Worm (Caenorhabditis elegans) whole organism, young adult: ENCODE data around the gene Y37E11AL.3.

Experiments
- C17E4.6 ChIP-seq: fragments of 200-800 bp; sonication (Bioruptor generic); IDR thresholded peaks from 2 replicates; pipeline ENCODE4 v1.3.6; 2022; ENCODE audit warnings: missing genetic modification reagents, missing genetic modification characterization, missing compliant biosample characterization
- F33H1.4 ChIP-seq: fragments of 200-800 bp; sonication (Bioruptor generic); IDR thresholded peaks from 2 replicates; pipeline ENCODE4 v1.3.6; 2022; ENCODE audit warnings: missing genetic modification reagents, missing genetic modification characterization, missing compliant biosample characterization
- F39B2.1 ChIP-seq: fragments of 200-800 bp; sonication (Bioruptor generic); IDR thresholded peaks from 2 replicates; pipeline ENCODE4 v1.3.6; 2022; ENCODE audit warnings: missing genetic modification reagents, missing genetic modification characterization, missing compliant biosample characterization
- K11D2.4 ChIP-seq: fragments of 200-800 bp; sonication (Bioruptor generic); IDR thresholded peaks from 2 replicates; pipeline ENCODE4 v1.3.6; 2022; ENCODE audit warnings: missing genetic modification reagents, missing genetic modification characterization, missing compliant biosample characterization
- K12H6.12 ChIP-seq: fragments of 200-800 bp; sonication (Bioruptor generic); optimal IDR thresholded peaks from 2 replicates; lab custom pipeline; 2018; ENCODE audit warnings: mild to moderate bottlenecking, missing genetic modification characterization, missing compliant biosample characterization
- Y53G8AR.9 ChIP-seq: fragments of 200-800 bp; sonication (Bioruptor generic); conservative IDR thresholded peaks from 2 replicates; pipeline ENCODE4 v1.3.6; 2022; ENCODE audit warnings: missing genetic modification reagents, missing genetic modification characterization, missing compliant biosample characterization
- atf-7 ChIP-seq: sonication (generic microtip); optimal IDR thresholded peaks from 2 replicates; lab custom pipeline; 2017; ENCODE audit warnings: mild to moderate bottlenecking, missing genetic modification characterization, missing compliant biosample characterization
- bed-2 ChIP-seq: fragments of 200-800 bp; sonication (Bioruptor generic); IDR thresholded peaks from 2 replicates; pipeline ENCODE4 v1.3.6; 2022; ENCODE audit warnings: missing genetic modification reagents, missing genetic modification characterization, missing compliant biosample characterization
- cebp-1 ChIP-seq, 2 experiments: fragments of 200-800 bp in 1 of 2; sonication (Bioruptor generic) in 1 of 2; sonication (generic microtip) in 1 of 2; IDR thresholded peaks in 1 of 2; optimal IDR thresholded peaks in 1 of 2; 2 replicates each; pipeline versions ENCODE4 v1.3.6 to Lab custom; 2017 to 2022; ENCODE audit warnings: missing compliant biosample characterization in 2 of 2, missing genetic modification characterization in 2 of 2, mild to moderate bottlenecking in 1 of 2, missing genetic modification reagents in 1 of 2, moderate library complexity in 1 of 2
- cebp-2 ChIP-seq: fragments of 200-800 bp; sonication (Bioruptor generic); IDR thresholded peaks from 2 replicates; pipeline ENCODE4 v1.3.6; 2022; ENCODE audit warnings: missing genetic modification characterization, missing compliant biosample characterization
- ceh-100 ChIP-seq: fragments of 200-800 bp; sonication (Bioruptor generic); IDR thresholded peaks from 2 replicates; pipeline ENCODE4 v1.3.6; 2022; ENCODE audit warnings: missing genetic modification reagents, missing genetic modification characterization, missing compliant biosample characterization
- ceh-58 ChIP-seq: fragments of 200-800 bp; sonication (Bioruptor generic); IDR thresholded peaks from 2 replicates; pipeline ENCODE4 v1.3.6; 2022; ENCODE audit warnings: missing genetic modification characterization, missing compliant biosample characterization
- die-1 ChIP-seq: sonication (generic microtip); optimal IDR thresholded peaks from 2 replicates; lab custom pipeline; 2016; ENCODE audit warnings: missing genotype, mild to moderate bottlenecking, missing genetic modification characterization, missing compliant biosample characterization
- dpl-1 ChIP-seq: fragments of 150-350 bp; optimal IDR thresholded peaks from 2 replicates; lab custom pipeline; 2014; ENCODE audit warnings: missing biosample characterization, missing genetic modification reagents, missing genetic modification characterization
- efl-1 ChIP-seq: fragments of 150-350 bp; optimal IDR thresholded peaks from 2 replicates; lab custom pipeline; 2014; ENCODE audit warnings: missing biosample characterization, missing genetic modification reagents, missing genetic modification characterization
- him-1 ChIP-seq: sonication (generic microtip); optimal IDR thresholded peaks from 2 replicates; lab custom pipeline; 2016; ENCODE audit warnings: missing genotype, missing genetic modification reagents, missing genetic modification characterization, missing compliant biosample characterization
- hmg-20 ChIP-seq: fragments of 200-800 bp; sonication (Bioruptor generic); IDR thresholded peaks from 2 replicates; pipeline ENCODE4 v1.3.6; 2022; ENCODE audit warnings: missing genetic modification reagents, missing genetic modification characterization, missing compliant biosample characterization
- lag-1 ChIP-seq: fragments of 200-800 bp; sonication (Bioruptor generic); IDR thresholded peaks from 2 replicates; pipeline ENCODE4 v1.3.6; 2022; ENCODE audit warnings: missing genetic modification reagents, missing genetic modification characterization, missing compliant biosample characterization
- lin-26 ChIP-seq: fragments of 200-800 bp; sonication (Bioruptor generic); IDR thresholded peaks from 2 replicates; pipeline ENCODE4 v1.3.6; 2022; ENCODE audit warnings: missing genetic modification reagents, missing genetic modification characterization, missing compliant biosample characterization
- lin-40 ChIP-seq: sonication (generic microtip); optimal IDR thresholded peaks from 2 replicates; lab custom pipeline; 2016; ENCODE audit warnings: missing genetic modification characterization, mild to moderate bottlenecking, missing compliant biosample characterization, missing genotype, missing genetic modification reagents
- madf-3 ChIP-seq: fragments of 200-800 bp; sonication (Bioruptor generic); IDR thresholded peaks from 2 replicates; pipeline ENCODE4 v1.3.6; 2022; ENCODE audit warnings: missing genetic modification reagents, missing genetic modification characterization, missing compliant biosample characterization
- mcd-1 ChIP-seq: fragments of 200-800 bp; sonication (Bioruptor generic); IDR thresholded peaks from 2 replicates; pipeline ENCODE4 v1.3.6; 2022; ENCODE audit warnings: missing genetic modification reagents, missing genetic modification characterization, missing compliant biosample characterization
- mes-4 ChIP-seq: sonication (generic microtip); optimal IDR thresholded peaks from 2 replicates; lab custom pipeline; 2016; ENCODE audit warnings: missing genotype, missing genetic modification characterization, missing compliant biosample characterization
- nhr-27 ChIP-seq: fragments of 200-800 bp; sonication (Bioruptor generic); optimal IDR thresholded peaks from 2 replicates; lab custom pipeline; 2018; ENCODE audit warnings: mild to moderate bottlenecking, missing genetic modification characterization, moderate library complexity, missing compliant biosample characterization
- rec-8 ChIP-seq, 2 experiments: sonication (generic microtip); optimal IDR thresholded peaks; 2 replicates each; lab custom pipeline; 2016; ENCODE audit warnings: mild to moderate bottlenecking in 2 of 2, missing genetic modification characterization in 2 of 2, missing genetic modification reagents in 2 of 2, missing genotype in 2 of 2, missing biosample characterization in 1 of 2, missing compliant biosample characterization in 1 of 2, moderate library complexity in 1 of 2
- repo-1 ChIP-seq: sonication (generic microtip); optimal IDR thresholded peaks from 2 replicates; lab custom pipeline; 2017; ENCODE audit warnings: mild to moderate bottlenecking, missing genetic modification characterization, missing compliant biosample characterization
- rpc-1 ChIP-seq, 2 experiments: fragments of 150-350 bp in 1 of 2; sonication (generic microtip) in 1 of 2; optimal IDR thresholded peaks; 2 replicates each; lab custom pipeline; 2014 to 2018; ENCODE audit warnings: missing biosample characterization in 1 of 2, missing genetic modification characterization in 1 of 2, missing genetic modification reagents in 1 of 2, missing genotype in 1 of 2
- snpc-1.3 ChIP-seq: sonication (generic microtip); optimal IDR thresholded peaks from 2 replicates; lab custom pipeline; 2017; ENCODE audit warnings: missing genetic modification characterization, mild to moderate bottlenecking, missing compliant biosample characterization, antibody characterized with exemption, moderate library complexity, missing genotype, missing genetic modification reagents; ENCODE audit not compliant: insufficient read depth
- snpc-4 ChIP-seq, 5 experiments: fragments of 150-350 bp in 1 of 5; sonication (generic microtip) in 4 of 5; optimal IDR thresholded peaks; 2 replicates each; lab custom pipeline; 2014 to 2018; ENCODE audit warnings: missing genetic modification characterization in 5 of 5, missing biosample characterization in 3 of 5, antibody characterized with exemption in 2 of 5, mild to moderate bottlenecking in 2 of 5, missing compliant biosample characterization in 2 of 5, missing genotype in 2 of 5, moderate library complexity in 2 of 5, missing genetic modification reagents in 1 of 5
- xnd-1 ChIP-seq: sonication (generic microtip); optimal IDR thresholded peaks from 2 replicates; lab custom pipeline; 2016; ENCODE audit warnings: missing genotype, missing genetic modification reagents, missing genetic modification characterization, missing compliant biosample characterization
- zfh-2 ChIP-seq: fragments of 200-800 bp; sonication (Bioruptor generic); conservative IDR thresholded peaks from 2 replicates; pipeline ENCODE4 v1.3.6; 2022; ENCODE audit warnings: missing genetic modification reagents, missing genetic modification characterization, missing compliant biosample characterization

Y37E11AL.3 gene

DNA sequence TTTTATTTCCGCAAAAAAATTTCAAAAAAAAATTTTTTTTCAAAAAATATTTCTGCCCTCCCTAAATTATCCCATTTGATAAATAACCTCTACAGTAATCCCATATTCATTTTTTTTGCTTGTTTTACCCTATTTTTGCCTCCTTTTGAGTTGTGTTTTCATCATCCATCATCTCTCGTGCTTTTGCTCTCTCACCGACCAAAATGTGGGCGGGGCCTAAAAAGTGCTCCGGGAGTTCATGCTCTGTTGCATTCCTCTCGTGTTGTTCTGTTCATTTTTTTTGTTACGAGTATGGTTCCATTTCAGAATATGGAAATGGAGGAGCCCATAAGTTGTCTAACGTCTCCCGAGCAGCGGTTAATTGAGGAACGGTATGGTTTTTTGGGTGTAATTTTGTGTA lies 14.5 kb downstream of the Y37E11AL.3 start, which contains the start of gene Y37E11AL.1:
TSS of gene Y37E11AL.1 (plus strand) at position 301 of the 400 bp plus-strand sequence.
- TF ChIP-seq Y53G8AR.9 (GFP tag; lab: Robert Waterston, UW) (no peak), K11D2.4 (no peak), madf-3 (GFP tag; lab: Robert Waterston, UW) (no peak), nhr-27 (tag; lab: Kevin White, UChicago) (no peak), K12H6.12 (tag; lab: Kevin White, UChicago) (no peak), zfh-2 (GFP tag; lab: Robert Waterston, UW) (no peak), C17E4.6 (GFP tag; lab: Robert Waterston, UW) (no peak), cebp-1 (GFP tag; IDR thresholded peaks at IDR 0.05; lab: Robert Waterston, UW) (no peak), cebp-1 (tag; optimal IDR thresholded peaks at IDR 0.05; lab: Kevin White, UChicago) (no peak), snpc-4 (GFP tag; optimal IDR thresholded peaks at IDR 0.05; lab: Kevin White, UChicago) (no peak), snpc-4 (tag; optimal IDR thresholded peaks at IDR 0.05; lab: Kevin White, UChicago) (no peak), rec-8 (tag; optimal IDR thresholded peaks at IDR 0.05; lab: Kevin White, UChicago) (no peak), snpc-1.3 (tag; lab: Kevin White, UChicago) (no peak), mes-4 (tag; lab: Kevin White, UChicago) (no peak), hmg-20 (GFP tag; lab: Robert Waterston, UW) (no peak), bed-2 (GFP tag; lab: Robert Waterston, UW) (no peak), repo-1 (tag; lab: Kevin White, UChicago) (no peak), mcd-1 (no peak), lin-26 (GFP tag; lab: Robert Waterston, UW) (no peak), efl-1 (GFP tag; lab: Kevin White, UChicago) (no peak), lag-1 (no peak), rpc-1 (optimal IDR thresholded peaks at IDR 0.05; lab: Kevin White, UChicago) (no peak), rpc-1 (tag; optimal IDR thresholded peaks at IDR 0.05; lab: Kevin White, UChicago) (no peak)

DNA sequence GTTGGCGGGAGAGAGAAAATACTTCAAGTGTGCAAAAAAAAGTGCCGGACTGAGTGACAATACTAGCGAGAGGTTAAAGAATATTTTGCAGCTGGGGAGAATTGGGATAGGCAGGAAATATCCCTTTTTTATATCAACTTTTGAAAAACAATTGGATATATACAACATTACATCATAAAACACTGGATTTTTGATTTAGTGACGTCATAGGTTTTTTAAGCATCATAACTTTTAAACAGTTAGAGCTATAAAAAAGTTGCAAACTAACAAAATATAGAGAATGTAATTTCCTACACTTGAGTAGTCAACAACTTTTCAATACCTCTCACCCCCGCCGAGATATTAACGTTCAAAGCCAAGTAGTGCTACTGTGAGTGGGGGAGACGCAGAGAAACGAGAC lies 16.0 kb downstream of the Y37E11AL.3 start:
- TF ChIP-seq F39B2.1 (GFP tag; lab: Robert Waterston, UW) (no peak), atf-7 (tag; lab: Kevin White, UChicago) (no peak), hmg-20 (GFP tag; lab: Robert Waterston, UW) (no peak), dpl-1 (no peak), ceh-58 (no peak), lin-40 (no peak), xnd-1 (tag; lab: Kevin White, UChicago) (no peak), him-1 (tag; lab: Kevin White, UChicago) (no peak)

DNA sequence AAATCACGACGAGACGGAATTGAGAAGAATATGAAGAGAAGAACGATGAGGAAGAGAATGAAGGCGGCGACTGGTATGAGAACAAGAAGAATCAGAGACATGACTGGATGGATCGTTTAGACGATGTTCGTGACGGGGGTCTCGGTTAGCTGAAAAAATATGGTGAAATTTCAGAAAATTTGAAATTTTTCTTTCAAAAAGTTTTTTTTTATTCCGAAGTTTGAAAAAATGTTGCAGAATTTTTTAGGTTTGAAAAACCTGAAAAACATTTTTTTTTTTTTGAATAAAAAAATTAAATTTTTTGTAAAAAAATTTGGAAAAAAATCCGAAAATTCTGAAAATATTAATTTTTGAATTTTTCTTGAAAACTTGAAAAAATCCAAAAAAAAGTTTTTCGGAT lies 24.3 kb downstream of the Y37E11AL.3 start, which contains the start of gene Y37E11AM.3:
TSS of gene Y37E11AM.3 (minus strand) at position 101 of the 400 bp plus-strand sequence.
- no peak for TF ChIP-seq die-1
- TF ChIP-seq ceh-100 (GFP tag; lab: Robert Waterston, UW) = no peak

DNA sequence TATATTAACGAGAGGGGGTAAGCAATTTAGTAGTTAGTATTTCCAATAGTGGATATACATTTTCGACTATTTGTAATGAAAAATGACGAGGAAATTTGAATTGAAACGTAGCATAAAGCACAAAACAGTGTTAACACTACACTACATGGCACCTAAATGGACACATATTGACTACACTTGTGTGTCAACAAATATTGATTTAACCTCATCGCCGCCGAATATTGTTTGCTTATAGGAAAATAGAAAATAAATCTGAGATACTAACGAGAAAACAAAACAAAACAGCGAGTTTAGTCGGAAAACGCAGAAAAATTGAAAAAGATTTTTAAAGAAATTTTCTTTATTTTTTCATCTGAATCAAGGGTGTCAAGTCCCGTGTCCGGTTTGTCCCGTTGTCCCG lies 25.9 kb downstream of the Y37E11AL.3 start:
- TF ChIP-seq zfh-2 (GFP tag; lab: Robert Waterston, UW) = no peak
- no peak for TF ChIP-seq snpc-1.3 (tag; lab: Kevin White, UChicago)
- TF ChIP-seq cebp-2 (GFP tag; lab: Robert Waterston, UW) = no peak
- TF ChIP-seq Y53G8AR.9 (GFP tag; lab: Robert Waterston, UW) = no peak
- TF ChIP-seq madf-3 (GFP tag; lab: Robert Waterston, UW) = no peak
- no peak for TF ChIP-seq F33H1.4 (GFP tag; lab: Robert Waterston, UW)
